Worm (Caenorhabditis elegans): ENCODE measurements around the gene C31G12.4.
"Not testable (repeated sequence)": the region's sequence is repeated elsewhere in the genome, so short reads cannot be mapped to it uniquely, and the experiment has no call there.

- not testable (repeated sequence) for TF ChIP-seq ztf-11 (tag; optimal IDR thresholded peaks at IDR 0.05); snpc-4 (tag; optimal IDR thresholded peaks at IDR 0.05); elt-1 (tag; optimal IDR thresholded peaks at IDR 0.05; ENCODE audit: borderline replicate concordance, insufficient read depth); mab-5 (tag; optimal IDR thresholded peaks at IDR 0.05)
These were observed 38.2 kb upstream of the C31G12.4 start, which contains the start of gene F16H6.9 for ce11 chrV:18216784-18217183.
